Fruit fly (Drosophila melanogaster) whole organism, wandering third instar larva: Measurements from ENCODE around the gene CG17782.

Experiments
- GATAd ChIP-seq: sonication (Bioruptor generic); optimal IDR thresholded peaks from 2 replicates; lab custom pipeline; 2016; ENCODE audit warnings: missing biosample characterization, missing genetic modification characterization
- HLH106 ChIP-seq: fragments of 200-800 bp; optimal IDR thresholded peaks from 3 replicates; lab custom pipeline; 2019; ENCODE audit warnings: missing biosample characterization, mild to moderate bottlenecking, missing genetic modification characterization, moderate library complexity
- br ChIP-seq: fragments of 200-800 bp; sonication (Bioruptor generic); optimal IDR thresholded peaks from 2 replicates; lab custom pipeline; 2016; ENCODE audit warnings: missing biosample characterization, missing genetic modification characterization
- sage ChIP-seq: fragments of 200-800 bp; sonication (Bioruptor generic); optimal IDR thresholded peaks from 2 replicates; lab custom pipeline; 2016; ENCODE audit warnings: missing biosample characterization, mild to moderate bottlenecking, missing genetic modification characterization

dm6 chr3R:24390239-24390638 is 17.7 kb upstream of the CG17782 start, which contains the start of the genes CG5768 and CG13615:
- TF ChIP-seq br (GFP tag; lab: Kevin White, UChicago): no peak
- TF ChIP-seq HLH106: no peak
- no peak for TF ChIP-seq sage (GFP tag; lab: Kevin White, UChicago)
- TF ChIP-seq GATAd: no peak
